Worm (Caenorhabditis elegans) whole organism, dauer: ENCODE results near the gene far-1.

ENCODE experiments used
- unc-62 ChIP-seq: sonication (generic microtip); optimal IDR thresholded peaks from 2 replicates; lab custom pipeline; 2017; ENCODE audit warnings: missing biosample characterization, missing genetic modification reagents, missing genetic modification characterization

far-1 gene

ce11 chrIII:9091392-9092291, 10.7 kb upstream of the far-1 start, which contains the start of gene glp-1:
glp-1 (plus strand) TSS chrIII:9092241.
- TF ChIP-seq unc-62 (GFP tag; lab: Kevin White, UChicago) = no peak

- TF ChIP-seq unc-62 (GFP tag; lab: Kevin White, UChicago) = no peak
Observed at ce11 chrIII:9089325-9089823, 8.4 kb upstream of the far-1 start, which contains the start of the genes mccc-2 and mrpl-44. mccc-2 (minus strand) TSS chrIII:9089375. mrpl-44 (minus strand) TSS chrIII:9089375.

- TF ChIP-seq unc-62 (GFP tag; lab: Kevin White, UChicago) = no peak
Observed at ce11 chrIII:9084329-9084728, 3.4 kb upstream of the far-1 start.

- no peak for TF ChIP-seq unc-62 (GFP tag; lab: Kevin White, UChicago)
Observed at ce11 chrIII:9083118-9083517, 2.1 kb upstream of the far-1 start.

- TF ChIP-seq unc-62 (GFP tag; lab: Kevin White, UChicago) = no peak
Observed at ce11 chrIII:9081763-9082162, 784 bp upstream of the far-1 start, which contains the start of gene far-2. far-2 (plus strand) TSS chrIII:9081828.

ce11 chrIII:9080127-9080526, 852 bp downstream of the far-1 start:
- no peak for TF ChIP-seq unc-62 (GFP tag; lab: Kevin White, UChicago)

ce11 chrIII:9077708-9078107, 3.3 kb downstream of the far-1 start, which contains the start of gene F02A9.1:
F02A9.1 (minus strand) TSS chrIII:9077808.
- no peak for TF ChIP-seq unc-62 (GFP tag; lab: Kevin White, UChicago)

- TF ChIP-seq unc-62 (GFP tag; lab: Kevin White, UChicago) = no peak
Observed at ce11 chrIII:9075539-9075938, 5.4 kb downstream of the far-1 start, which contains the start of gene F02A9.7. F02A9.7 (minus strand) TSS chrIII:9075639.

- TF ChIP-seq unc-62 (GFP tag; lab: Kevin White, UChicago) = no peak
Observed at ce11 chrIII:9072704-9073103, 8.3 kb downstream of the far-1 start.

- no peak for TF ChIP-seq unc-62 (GFP tag; lab: Kevin White, UChicago)
Observed at ce11 chrIII:9071372-9071771, 9.6 kb downstream of the far-1 start, which contains the start of gene lin-12. lin-12 (minus strand) TSS chrIII:9071472.

ce11 chrIII:9069712-9070111, 11.3 kb downstream of the far-1 start:
- no peak for TF ChIP-seq unc-62 (GFP tag; lab: Kevin White, UChicago)

ce11 chrIII:9060267-9060666, 20.7 kb downstream of the far-1 start:
- no peak for TF ChIP-seq unc-62 (GFP tag; lab: Kevin White, UChicago)

ce11 chrIII:9058959-9059534, 21.9 kb downstream of the far-1 start, which contains the start of gene gst-1:
gst-1 (plus strand) TSS chrIII:9059331.
- TF ChIP-seq unc-62 (GFP tag; lab: Kevin White, UChicago) = no peak

ce11 chrIII:9054414-9055147, 26.4 kb downstream of the far-1 start, which contains the start of gene cls-2:
cls-2 (plus strand) TSS chrIII:9055048.
- TF ChIP-seq unc-62 (GFP tag; lab: Kevin White, UChicago) = no peak

- TF ChIP-seq unc-62 (GFP tag; lab: Kevin White, UChicago) = no peak
Observed at ce11 chrIII:9053740-9054252, 27.2 kb downstream of the far-1 start, which contains the start of gene R107.5. R107.5 (minus strand) TSS chrIII:9053790.
